Worm (Caenorhabditis elegans) whole organism, late embryonic: ENCODE measurements around the gene spp-7.

Source experiments
- ama-1 ChIP-seq: fragments of 150-350 bp; optimal IDR thresholded peaks from 2 replicates; lab custom pipeline; 2014
- ceh-9 ChIP-seq: sonication (generic microtip); optimal IDR thresholded peaks from 2 replicates; lab custom pipeline; 2016; ENCODE audit warnings: mild to moderate bottlenecking, missing genetic modification characterization, inconsistent platforms, missing compliant biosample characterization
- elt-2 ChIP-seq: sonication (generic microtip); optimal IDR thresholded peaks from 2 replicates; lab custom pipeline; 2016; ENCODE audit warnings: missing genetic modification reagents, missing genetic modification characterization, missing compliant biosample characterization
- ets-4 ChIP-seq: sonication (generic microtip); optimal IDR thresholded peaks from 2 replicates; lab custom pipeline; 2016; ENCODE audit warnings: missing genetic modification characterization, missing compliant biosample characterization
- fkh-10 ChIP-seq: fragments of 150-350 bp; optimal IDR thresholded peaks from 2 replicates; lab custom pipeline; 2014; ENCODE audit warnings: missing biosample characterization, missing genetic modification reagents, missing genetic modification characterization
- hlh-13 ChIP-seq: fragments of 200-800 bp; sonication (Bioruptor generic); optimal IDR thresholded peaks from 2 replicates; lab custom pipeline; 2018; ENCODE audit warnings: mild to moderate bottlenecking, missing genetic modification characterization, missing compliant biosample characterization
- lim-6 ChIP-seq: sonication (generic microtip); optimal IDR thresholded peaks from 2 replicates; lab custom pipeline; 2016; ENCODE audit warnings: missing genetic modification characterization, missing compliant biosample characterization
- mec-3 ChIP-seq: sonication (generic microtip); optimal IDR thresholded peaks from 2 replicates; lab custom pipeline; 2016; ENCODE audit warnings: borderline replicate concordance, missing genetic modification characterization, missing compliant biosample characterization
- nhr-11 ChIP-seq: fragments of 150-350 bp; optimal IDR thresholded peaks from 2 replicates; lab custom pipeline; 2014; ENCODE audit warnings: missing biosample characterization, missing genetic modification characterization
- tbx-2 ChIP-seq: sonication (generic microtip); optimal IDR thresholded peaks from 2 replicates; lab custom pipeline; 2016; ENCODE audit warnings: missing genetic modification characterization, missing compliant biosample characterization
- unc-55 ChIP-seq: sonication (generic microtip); optimal IDR thresholded peaks from 2 replicates; lab custom pipeline; 2017; ENCODE audit warnings: missing biosample characterization, missing genetic modification reagents, missing genetic modification characterization
- zip-5 ChIP-seq: sonication (generic microtip); optimal IDR thresholded peaks from 2 replicates; lab custom pipeline; 2016; ENCODE audit warnings: missing genetic modification characterization, missing compliant biosample characterization

DNA sequence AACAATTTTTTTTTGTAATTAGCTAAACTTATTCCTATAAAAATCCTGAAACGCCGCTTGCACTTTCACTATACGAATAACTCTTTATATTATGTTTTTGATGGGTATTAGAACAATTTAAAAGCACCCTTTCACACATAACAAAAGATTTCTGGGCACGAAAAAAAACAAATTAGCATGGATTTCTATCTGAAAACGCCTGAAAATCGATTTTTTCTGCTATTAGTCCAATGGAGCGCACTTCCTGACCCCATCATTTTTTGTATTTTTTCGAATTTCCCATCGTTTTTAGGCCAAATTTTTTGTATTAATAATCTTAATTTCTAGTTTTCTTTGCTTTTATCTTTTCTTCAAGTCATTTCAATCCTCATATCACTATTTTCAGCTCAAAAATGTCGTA lies 46.2 kb downstream of the spp-7 start, which contains the start of gene F41H10.3:
- TF ChIP-seq ets-4 (tag; lab: Kevin White, UChicago) (no peak), ama-1 (lab: Kevin White, UChicago) (no peak), lim-6 (tag; lab: Kevin White, UChicago) (no peak), nhr-11 (tag; lab: Kevin White, UChicago) (no peak), elt-2 (tag; lab: Kevin White, UChicago) (no peak), tbx-2 (no peak), hlh-13 (GFP tag; lab: Kevin White, UChicago) (no peak), fkh-10 (GFP tag; lab: Kevin White, UChicago) (no peak), zip-5 (tag; lab: Kevin White, UChicago) (no peak), unc-55 (GFP tag; lab: Kevin White, UChicago) (no peak), mec-3 (no peak), ceh-9 (no peak)
